Fruit fly (Drosophila melanogaster): Measurements from ENCODE around the gene CG46412.
A peak's percentile ranks its signal among the peaks of the same experiment; 100 is the strongest.

The CG46412 gene

DNA sequence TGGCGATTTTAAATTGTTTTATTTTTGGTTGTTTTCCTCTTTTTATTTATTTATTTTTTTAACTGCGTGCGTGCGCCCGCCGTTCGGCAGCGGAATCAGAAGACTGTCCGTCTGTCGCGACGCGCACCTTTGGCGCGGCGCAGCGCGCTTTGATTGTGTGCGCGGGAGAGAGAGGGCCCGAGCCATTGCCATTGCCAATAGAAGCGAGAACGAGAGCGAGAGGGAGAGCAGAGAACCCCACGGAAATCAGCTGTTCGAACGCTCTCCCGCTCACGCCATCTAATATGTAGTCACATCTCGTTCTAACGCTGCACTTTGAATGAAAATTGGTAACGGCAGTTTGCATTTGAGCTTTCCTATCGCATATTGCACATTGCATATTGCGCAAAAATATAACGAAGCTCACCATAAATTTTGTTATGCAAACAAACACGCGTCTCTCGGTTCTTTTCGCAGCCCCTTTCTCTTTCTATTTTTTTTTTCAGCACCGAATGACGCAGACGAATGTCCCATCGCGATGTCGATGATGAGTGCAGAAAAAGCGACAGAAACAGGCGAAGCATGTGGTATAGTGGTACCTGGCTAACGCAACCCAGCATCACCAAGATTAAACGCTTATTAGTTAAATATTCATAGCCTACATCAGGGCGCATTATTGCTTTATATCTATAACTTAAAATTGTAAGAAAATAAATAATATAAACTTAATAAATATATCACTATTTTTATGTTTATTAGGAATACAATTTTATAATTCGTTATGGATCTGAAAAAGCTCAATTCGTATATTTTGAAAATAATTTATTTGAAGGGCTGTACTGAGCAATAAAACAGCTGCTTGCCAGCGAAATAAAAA, 29.3 kb downstream of the CG46412 start (continued):
- TF ChIP-seq vri (GFP tag; optimal IDR thresholded peaks at IDR 0.05) (peak; percentile 49), Eip93F (GFP tag; optimal IDR thresholded peaks at IDR 0.05) (no peak), Sox102F (GFP tag; optimal IDR thresholded peaks at IDR 0.05) (no peak), CG11762 (GFP tag; optimal IDR thresholded peaks at IDR 0.05; ENCODE audit: insufficient read depth) (no peak), Sox14 (GFP tag; optimal IDR thresholded peaks at IDR 0.05) (no peak), ss (GFP tag; optimal IDR thresholded peaks at IDR 0.05) (no peak), fd59A (GFP tag; optimal IDR thresholded peaks at IDR 0.05) (no peak), Ets21C (GFP tag; optimal IDR thresholded peaks at IDR 0.05) (no peak), CG7368 (GFP tag; optimal IDR thresholded peaks at IDR 0.05) (no peak)

DNA sequence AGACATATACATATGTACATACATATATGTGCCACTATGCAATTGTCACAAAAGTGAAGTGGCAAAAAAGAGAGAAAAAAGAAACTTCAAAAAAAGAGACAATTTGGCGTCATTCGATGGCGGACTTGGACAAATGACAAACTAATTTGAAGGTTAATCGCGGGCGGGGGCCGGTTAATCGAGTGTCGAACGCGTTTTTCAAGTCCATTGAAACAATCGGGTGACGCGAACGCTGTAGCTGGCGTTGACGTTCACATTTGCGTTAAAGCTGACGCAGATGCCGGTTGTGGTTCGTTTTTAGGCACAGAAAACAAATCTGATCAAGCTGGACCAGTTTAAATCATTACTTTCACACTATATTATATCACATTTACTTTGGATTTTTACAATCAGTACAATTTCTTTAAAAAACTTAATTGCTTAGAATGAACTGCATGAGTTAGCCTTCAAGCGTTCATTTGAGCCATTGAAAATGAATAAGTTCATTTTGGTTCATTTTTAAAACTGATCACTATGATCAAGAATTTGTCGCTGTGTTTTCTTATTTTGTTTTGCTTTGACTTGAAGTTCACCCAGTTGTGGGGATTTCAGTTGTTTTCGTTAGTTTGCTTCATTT, 30.1 kb downstream of the CG46412 start:
- TF ChIP-seq lz (GFP tag; optimal IDR thresholded peaks at IDR 0.05), result peak; percentile 60
- no peak for TF ChIP-seq CG10631 (GFP tag; optimal IDR thresholded peaks at IDR 0.05)
- TF ChIP-seq CG8319 (GFP tag; optimal IDR thresholded peaks at IDR 0.05), result peak; percentile 4
- peak; percentile 61 for TF ChIP-seq Smox (GFP tag; optimal IDR thresholded peaks at IDR 0.05)
- TF ChIP-seq CG16779 (tag; optimal IDR thresholded peaks at IDR 0.05), result no peak
- no peak for TF ChIP-seq CG7368 (GFP tag; optimal IDR thresholded peaks at IDR 0.05)
- TF ChIP-seq acj6 (GFP tag; optimal IDR thresholded peaks at IDR 0.05), result peak; percentile 46
- peak; percentile 68 for TF ChIP-seq CG31627 (GFP tag; optimal IDR thresholded peaks at IDR 0.05)
- peak; percentile 19 for TF ChIP-seq dac (GFP tag; optimal IDR thresholded peaks at IDR 0.05)
- peak; percentile 43 for TF ChIP-seq achi (GFP tag; optimal IDR thresholded peaks at IDR 0.05)
- TF ChIP-seq Sox15 (GFP tag; optimal IDR thresholded peaks at IDR 0.05), result no peak
- no peak for TF ChIP-seq CG6854 (GFP tag; optimal IDR thresholded peaks at IDR 0.05)
- peak; percentile 69 for TF ChIP-seq pdm3 (GFP tag; optimal IDR thresholded peaks at IDR 0.05)
- peak; percentile 61 for TF ChIP-seq Met (GFP tag; optimal IDR thresholded peaks at IDR 0.05)
- peak; percentile 54 for TF ChIP-seq CG8632 (GFP tag; optimal IDR thresholded peaks at IDR 0.05)
- TF ChIP-seq Sox102F (GFP tag; optimal IDR thresholded peaks at IDR 0.05), result peak; percentile 55
- peak; percentile 22 for TF ChIP-seq CG3919 (GFP tag; optimal IDR thresholded peaks at IDR 0.05)
- TF ChIP-seq CG4318 (GFP tag; optimal IDR thresholded peaks at IDR 0.05), result peak; percentile 10
- TF ChIP-seq Sox14 (GFP tag; optimal IDR thresholded peaks at IDR 0.05), result peak; percentile 47
- TF ChIP-seq OdsH (GFP tag; optimal IDR thresholded peaks at IDR 0.05), result peak; percentile 42
- no peak for TF ChIP-seq CG6276 (GFP tag; optimal IDR thresholded peaks at IDR 0.05)
- no peak for TF ChIP-seq CG11294 (GFP tag; IDR thresholded peaks at IDR 0.05)
- TF ChIP-seq vri (GFP tag; optimal IDR thresholded peaks at IDR 0.05), result no peak
- TF ChIP-seq cyc (GFP tag; optimal IDR thresholded peaks at IDR 0.05), result peak; percentile 25
- TF ChIP-seq Eip75B (GFP tag; optimal IDR thresholded peaks at IDR 0.05), result peak; percentile 43
- TF ChIP-seq net (GFP tag; optimal IDR thresholded peaks at IDR 0.05), result peak; percentile 19
- peak; percentile 44 for TF ChIP-seq CG34406 (GFP tag; optimal IDR thresholded peaks at IDR 0.05)
- no peak for TF ChIP-seq fd85E (GFP tag; optimal IDR thresholded peaks at IDR 0.05)
- TF ChIP-seq Blimp-1 (GFP tag; optimal IDR thresholded peaks at IDR 0.05), result no peak
- TF ChIP-seq CG6792 (GFP tag; optimal IDR thresholded peaks at IDR 0.05), result peak; percentile 33
- TF ChIP-seq Hr39 (GFP tag; optimal IDR thresholded peaks at IDR 0.05), result peak; percentile 71
- no peak for TF ChIP-seq CG1621 (tag; optimal IDR thresholded peaks at IDR 0.05)
- TF ChIP-seq CG9139 (GFP tag; optimal IDR thresholded peaks at IDR 0.05), result no peak
- no peak for TF ChIP-seq fd59A (GFP tag; optimal IDR thresholded peaks at IDR 0.05)
- TF ChIP-seq CG6163 (GFP tag; IDR thresholded peaks at IDR 0.05), result no peak
- TF ChIP-seq CG32006 (GFP tag; optimal IDR thresholded peaks at IDR 0.05), result peak; percentile 59
- no peak for TF ChIP-seq CG6808 (GFP tag; optimal IDR thresholded peaks at IDR 0.05)
- TF ChIP-seq CG8119 (GFP tag; IDR thresholded peaks at IDR 0.05), result peak; percentile 37; the same call in 2 of the 3 replicates
- peak; percentile 79 for TF ChIP-seq Eip78C (GFP tag)
- TF ChIP-seq svp (GFP tag), result peak; percentile 77
- peak; percentile 73 for TF ChIP-seq esn (GFP tag; optimal IDR thresholded peaks at IDR 0.05)
- no peak for TF ChIP-seq Ets96B (tag; optimal IDR thresholded peaks at IDR 0.05)
- peak in 1 of 2 experiments; percentile 13 for TF ChIP-seq salr (GFP tag; optimal IDR thresholded peaks at IDR 0.05)
